Worm (Caenorhabditis elegans): ENCODE results near the gene rpc-11.

DNA sequence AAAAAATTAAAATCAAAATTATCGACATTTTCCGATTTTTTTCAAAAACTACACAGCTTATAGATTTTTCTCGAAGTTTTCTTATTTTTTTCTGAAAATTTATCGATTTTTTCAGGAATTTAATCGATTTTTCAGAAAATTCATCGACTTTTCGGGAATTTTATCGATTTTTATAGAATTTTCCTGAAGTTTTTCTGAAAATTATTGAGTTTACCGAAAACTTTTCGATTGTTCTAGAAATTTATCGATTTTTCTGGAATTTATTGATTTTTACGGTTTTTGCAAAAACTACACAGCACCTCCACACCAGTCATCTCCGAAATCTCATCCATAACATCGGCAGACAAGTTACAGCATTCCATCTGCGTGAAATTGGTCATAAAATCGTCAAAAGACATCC lies 27.8 kb upstream of the rpc-11 start:
- TF ChIP-seq W03F9.2 (tag; optimal IDR thresholded peaks at IDR 0.05), result no peak
- no peak for TF ChIP-seq dao-5 (tag; optimal IDR thresholded peaks at IDR 0.05)
- no peak for TF ChIP-seq him-1 (tag; optimal IDR thresholded peaks at IDR 0.05)

Measured in whole organism, L4/young adult.